Fruit fly (Drosophila melanogaster) whole organism, prepupa: Measurements from ENCODE around the gene CG43245.

Experiments
- CG15336 ChIP-seq: fragments of 200-800 bp; sonication (Bioruptor generic); IDR thresholded peaks from 2 replicates; pipeline ENCODE4 v1.3.6; 2022; ENCODE audit warnings: missing biosample characterization, missing genetic modification characterization
- CG1621 ChIP-seq: fragments of 200-800 bp; sonication (Bioruptor generic); optimal IDR thresholded peaks from 3 replicates; lab custom pipeline; 2018; ENCODE audit warnings: missing biosample characterization, mild to moderate bottlenecking, missing genetic modification characterization
- CG8119 ChIP-seq: fragments of 200-800 bp; sonication (Bioruptor generic); IDR thresholded peaks from 3 replicates; pipeline ENCODE4 v1.3.6; 2022; ENCODE audit warnings: missing biosample characterization, missing genetic modification characterization
- CG8319 ChIP-seq: fragments of 200-800 bp; sonication (Bioruptor generic); optimal IDR thresholded peaks from 3 replicates; lab custom pipeline; 2016; ENCODE audit warnings: missing biosample characterization, missing genetic modification characterization
- Ets96B ChIP-seq: fragments of 200-800 bp; optimal IDR thresholded peaks from 2 replicates; lab custom pipeline; 2019; ENCODE audit warnings: missing biosample characterization, mild to moderate bottlenecking, missing genetic modification characterization, moderate library complexity
- OdsH ChIP-seq: fragments of 200-800 bp; sonication (Bioruptor generic); optimal IDR thresholded peaks from 3 replicates; lab custom pipeline; 2016; ENCODE audit warnings: missing biosample characterization, missing genetic modification characterization
- Sox14 ChIP-seq: fragments of 200-800 bp; sonication (Bioruptor generic); optimal IDR thresholded peaks from 3 replicates; lab custom pipeline; 2016; ENCODE audit warnings: missing biosample characterization, missing genetic modification characterization
- dac ChIP-seq: fragments of 200-800 bp; sonication (Bioruptor generic); optimal IDR thresholded peaks from 2 replicates; lab custom pipeline; 2017; ENCODE audit warnings: missing biosample characterization, mild to moderate bottlenecking, missing genetic modification characterization
- lz ChIP-seq: fragments of 200-800 bp; sonication (Bioruptor generic); optimal IDR thresholded peaks from 3 replicates; lab custom pipeline; 2016; ENCODE audit warnings: missing biosample characterization, missing genetic modification characterization
- topi ChIP-seq: fragments of 200-800 bp; sonication (Bioruptor generic); optimal IDR thresholded peaks from 3 replicates; lab custom pipeline; 2016; ENCODE audit warnings: missing biosample characterization, missing genetic modification characterization

The CG43245 gene

DNA sequence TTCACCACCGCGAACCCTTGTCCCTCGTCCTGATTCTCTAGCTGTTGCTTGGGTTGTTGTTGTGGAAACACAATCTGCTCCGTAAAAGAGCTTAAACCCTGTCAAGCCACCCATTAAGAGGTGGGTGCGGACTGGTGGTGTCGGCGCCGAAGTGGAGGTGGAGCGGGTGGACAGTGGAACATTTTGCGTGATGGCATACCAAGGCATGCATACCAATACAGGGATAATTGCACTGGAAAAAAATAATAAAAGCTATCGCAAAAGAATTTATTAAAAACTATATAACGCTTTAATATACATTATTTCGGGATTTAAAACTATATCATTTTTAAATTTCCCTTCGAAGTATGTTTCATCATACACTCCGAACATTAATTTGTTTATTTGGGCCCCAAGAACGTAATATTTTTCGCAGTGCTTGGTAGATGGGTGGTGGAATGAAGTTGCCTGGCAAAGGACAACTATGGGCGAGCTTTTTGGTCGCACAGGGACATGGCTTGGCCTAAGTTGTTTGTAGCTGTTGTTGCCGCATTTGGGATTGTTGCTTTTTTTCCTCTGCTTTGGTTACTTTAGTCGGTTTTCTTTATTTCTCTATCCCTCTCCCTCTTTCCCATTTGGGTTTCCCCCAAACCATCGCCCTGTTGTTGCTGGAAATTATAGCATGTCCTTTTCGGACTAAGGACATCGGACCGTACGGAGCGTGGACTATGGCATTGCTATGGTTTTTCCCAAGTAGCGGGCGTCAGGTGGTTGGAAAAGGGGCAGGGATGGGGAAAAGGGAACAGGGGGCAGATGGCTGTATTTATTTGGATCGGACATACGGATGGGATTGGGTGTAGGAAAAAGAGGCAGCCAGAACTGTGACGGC, 50.9 kb downstream of the CG43245 start (continued):
- TF ChIP-seq lz (GFP tag; lab: Kevin White, UChicago) = no peak
- TF ChIP-seq CG8319 (GFP tag; lab: Kevin White, UChicago) = no peak
- peak; percentile 6 for TF ChIP-seq Sox14 (GFP tag; lab: Kevin White, UChicago)
- TF ChIP-seq Ets96B (tag; lab: Kevin White, UChicago) = peak; percentile 47
- no peak for TF ChIP-seq CG1621 (tag; lab: Kevin White, UChicago)
- TF ChIP-seq CG8119 (GFP tag; lab: Robert Waterston, UW) = no peak
- TF ChIP-seq OdsH (GFP tag; lab: Kevin White, UChicago) = peak; percentile 31
- TF ChIP-seq topi (GFP tag; lab: Kevin White, UChicago) = peak; percentile 25
- TF ChIP-seq CG15336 = peak; percentile 52; the same call in 1 of the 2 replicates
- no peak for TF ChIP-seq dac (GFP tag; lab: Kevin White, UChicago)
